Worm (Caenorhabditis elegans): ENCODE measurements around the gene glit-1.

ce11 chrX:4759718-4760117 lies 47.6 kb downstream of the glit-1 start:
- TF ChIP-seq nhr-237 (tag; optimal IDR thresholded peaks at IDR 0.05) = no peak
- no peak for TF ChIP-seq nhr-28 (tag; optimal IDR thresholded peaks at IDR 0.05)
- TF ChIP-seq skn-1 (tag; optimal IDR thresholded peaks at IDR 0.05) = no peak
- TF ChIP-seq elt-2 (tag; optimal IDR thresholded peaks at IDR 0.05) = no peak
- TF ChIP-seq nhr-23 (tag; optimal IDR thresholded peaks at IDR 0.05) = no peak
- no peak for TF ChIP-seq egl-27 (tag; optimal IDR thresholded peaks at IDR 0.05)
- TF ChIP-seq nhr-67 (tag; optimal IDR thresholded peaks at IDR 0.05) = no peak
- no peak for TF ChIP-seq nhr-25 (tag; optimal IDR thresholded peaks at IDR 0.05)
- no peak for TF ChIP-seq elt-3 (tag; optimal IDR thresholded peaks at IDR 0.05)
- no peak for TF ChIP-seq lin-15B (tag; optimal IDR thresholded peaks at IDR 0.05)
- no peak for TF ChIP-seq nhr-12 (tag; optimal IDR thresholded peaks at IDR 0.05)
